Worm (Caenorhabditis elegans) whole organism, L4 larva: ENCODE measurements around the gene B0507.7.

Experiments
- F44E2.7 ChIP-seq: fragments of 200-800 bp; sonication (Bioruptor generic); IDR thresholded peaks from 2 replicates; pipeline ENCODE4 v2.1.2; 2022; ENCODE audit warnings: missing genetic modification characterization, missing compliant biosample characterization
- T20F7.1 ChIP-seq: fragments of 200-800 bp; sonication (Bioruptor generic); optimal IDR thresholded peaks from 2 replicates; lab custom pipeline; 2018; ENCODE audit warnings: mild to moderate bottlenecking, missing genetic modification characterization, missing compliant biosample characterization
- Y48G9A.11 ChIP-seq: fragments of 200-800 bp; sonication (Bioruptor generic); IDR thresholded peaks from 2 replicates; pipeline ENCODE4 v1.3.6; 2022; ENCODE audit warnings: missing genetic modification reagents, missing genetic modification characterization, missing compliant biosample characterization
- ZK337.2 ChIP-seq: fragments of 200-800 bp; sonication (Bioruptor generic); IDR thresholded peaks from 2 replicates; pipeline ENCODE4 v1.3.6; 2022; ENCODE audit warnings: missing genetic modification reagents, missing genetic modification characterization, missing compliant biosample characterization
- ZK546.5 ChIP-seq, 2 experiments: sonication (generic microtip); optimal IDR thresholded peaks; 2 replicates each; lab custom pipeline; 2017; ENCODE audit warnings: missing biosample characterization in 2 of 2, missing genetic modification characterization in 2 of 2
- aha-1 ChIP-seq: fragments of 150-350 bp; peaks from one replicate; lab custom pipeline; 2014; ENCODE audit warnings: missing biosample characterization, missing genetic modification characterization
- ama-1 ChIP-seq: fragments of 150-350 bp; optimal IDR thresholded peaks from 2 replicates; lab custom pipeline; 2014; ENCODE audit warnings: inconsistent platforms, mixed read lengths
- arid-1 ChIP-seq: fragments of 200-800 bp; sonication (Bioruptor generic); conservative IDR thresholded peaks from 2 replicates; pipeline ENCODE4 v1.3.6; 2022; ENCODE audit warnings: missing genetic modification reagents, missing genetic modification characterization, missing compliant biosample characterization
- ceh-28 ChIP-seq: fragments of 150-350 bp; optimal IDR thresholded peaks from 2 replicates; lab custom pipeline; 2014; ENCODE audit warnings: missing biosample characterization, missing genetic modification reagents, missing genetic modification characterization
- ceh-44 ChIP-seq: fragments of 200-800 bp; sonication (Bioruptor generic); IDR thresholded peaks from 2 replicates; pipeline ENCODE4 v1.3.6; 2022; ENCODE audit warnings: missing genetic modification reagents, missing genetic modification characterization, missing compliant biosample characterization
- ceh-82 ChIP-seq: sonication (generic microtip); optimal IDR thresholded peaks from 2 replicates; lab custom pipeline; 2017; ENCODE audit warnings: missing biosample characterization, missing genetic modification characterization
- daf-16 ChIP-seq, 3 experiments: sonication (generic microtip); optimal IDR thresholded peaks; 2 replicates each; lab custom pipeline; 2016 to 2017; ENCODE audit warnings: missing genetic modification characterization in 3 of 3, missing genetic modification reagents in 3 of 3, mild to moderate bottlenecking in 2 of 3, missing compliant biosample characterization in 2 of 3, missing biosample characterization in 1 of 3, moderate library complexity in 1 of 3
- daf-8 ChIP-seq: fragments of 200-800 bp; sonication (Bioruptor generic); IDR thresholded peaks from 2 replicates; pipeline ENCODE4 v1.3.6; 2022; ENCODE audit warnings: missing genetic modification characterization, missing compliant biosample characterization
- dmd-6 ChIP-seq: fragments of 200-800 bp; sonication (Bioruptor generic); IDR thresholded peaks from 2 replicates; pipeline ENCODE4 v1.3.6; 2022; ENCODE audit warnings: missing genetic modification reagents, missing genetic modification characterization, missing compliant biosample characterization
- dmd-9 ChIP-seq: fragments of 200-800 bp; sonication (Bioruptor generic); IDR thresholded peaks from 2 replicates; pipeline ENCODE4 v1.3.6; 2022; ENCODE audit warnings: missing genetic modification reagents, missing genetic modification characterization, missing compliant biosample characterization
- duxl-1 ChIP-seq: sonication (generic microtip); optimal IDR thresholded peaks from 2 replicates; lab custom pipeline; 2016; ENCODE audit warnings: mild to moderate bottlenecking, missing genetic modification characterization, moderate library complexity, missing compliant biosample characterization; ENCODE audit not compliant: poor library complexity
- dve-1 ChIP-seq: sonication (generic microtip); optimal IDR thresholded peaks from 2 replicates; lab custom pipeline; 2017; ENCODE audit warnings: antibody characterized with exemption, mild to moderate bottlenecking, missing genetic modification characterization, missing compliant biosample characterization; ENCODE audit not compliant: insufficient read depth
- fos-1 ChIP-seq: fragments of 150-350 bp; optimal IDR thresholded peaks from 2 replicates; lab custom pipeline; 2014; ENCODE audit warnings: missing biosample characterization, missing genetic modification characterization
- hif-1 ChIP-seq, 2 experiments: sonication (generic microtip); optimal IDR thresholded peaks; 2 replicates each; lab custom pipeline; 2016 to 2017; ENCODE audit warnings: missing compliant biosample characterization in 2 of 2, missing genetic modification characterization in 2 of 2, missing genetic modification reagents in 2 of 2, missing genotype in 2 of 2, mild to moderate bottlenecking in 1 of 2
- hlh-30 ChIP-seq: sonication (generic microtip); optimal IDR thresholded peaks from 2 replicates; lab custom pipeline; 2017; ENCODE audit warnings: antibody characterized with exemption, mild to moderate bottlenecking, missing genetic modification characterization, missing compliant biosample characterization; ENCODE audit not compliant: insufficient read depth
- hmg-1.1 ChIP-seq: fragments of 200-800 bp; sonication (Bioruptor generic); IDR thresholded peaks from 2 replicates; pipeline ENCODE4 v1.3.6; 2022; ENCODE audit warnings: missing genetic modification reagents, missing genetic modification characterization, missing compliant biosample characterization
- lim-7 ChIP-seq: fragments of 200-800 bp; sonication (Bioruptor generic); IDR thresholded peaks from 2 replicates; pipeline ENCODE4 v1.3.6; 2022; ENCODE audit warnings: missing genetic modification characterization, missing compliant biosample characterization
- lin-15B ChIP-seq: fragments of 150-350 bp; sonication (generic microtip); optimal IDR thresholded peaks from 3 replicates; lab custom pipeline; 2014; ENCODE audit warnings: missing biosample characterization, missing genetic modification characterization
- lin-38 ChIP-seq: fragments of 200-800 bp; sonication (Bioruptor generic); IDR thresholded peaks from 2 replicates; pipeline ENCODE4 v1.3.6; 2022; ENCODE audit warnings: missing genetic modification reagents, missing genetic modification characterization, missing compliant biosample characterization
- lir-3 ChIP-seq: sonication (generic microtip); optimal IDR thresholded peaks from 2 replicates; lab custom pipeline; 2016; ENCODE audit warnings: mild to moderate bottlenecking, missing genetic modification characterization, missing compliant biosample characterization
- madf-5 ChIP-seq, 2 experiments: fragments of 200-800 bp; sonication (Bioruptor generic); IDR thresholded peaks; 2 replicates each; pipeline ENCODE4 v1.3.6; 2022; ENCODE audit warnings: missing compliant biosample characterization in 2 of 2, missing genetic modification characterization in 2 of 2
- madf-9 ChIP-seq: fragments of 200-800 bp; sonication (Bioruptor generic); conservative IDR thresholded peaks from 2 replicates; pipeline ENCODE4 v1.3.6; 2022; ENCODE audit warnings: missing genetic modification reagents, missing genetic modification characterization, missing compliant biosample characterization
- mdl-1 ChIP-seq, 2 experiments: fragments of 150-350 bp in 1 of 2; sonication (generic microtip) in 1 of 2; optimal IDR thresholded peaks; 2 replicates each; lab custom pipeline; 2014 to 2017; ENCODE audit warnings: missing biosample characterization in 2 of 2, missing genetic modification characterization in 2 of 2
- mep-1 ChIP-seq: fragments of 150-350 bp; sonication (generic microtip); optimal IDR thresholded peaks from 3 replicates; lab custom pipeline; 2014; ENCODE audit warnings: missing biosample characterization, missing genetic modification characterization
- nhr-111 ChIP-seq: fragments of 200-800 bp; sonication (Bioruptor generic); optimal IDR thresholded peaks from 2 replicates; lab custom pipeline; 2018; ENCODE audit warnings: mild to moderate bottlenecking, missing genetic modification characterization, missing compliant biosample characterization
- nhr-25 ChIP-seq: sonication (generic microtip); optimal IDR thresholded peaks from 2 replicates; lab custom pipeline; 2017; ENCODE audit warnings: missing genetic modification characterization, mild to moderate bottlenecking, missing compliant biosample characterization, antibody characterized with exemption, moderate library complexity, borderline replicate concordance; ENCODE audit not compliant: insufficient read depth
- nhr-41 ChIP-seq: fragments of 200-800 bp; sonication (Bioruptor generic); IDR thresholded peaks from 2 replicates; pipeline ENCODE4 v1.3.6; 2022; ENCODE audit warnings: missing genetic modification reagents, missing genetic modification characterization, missing compliant biosample characterization
- nhr-42 ChIP-seq: fragments of 200-800 bp; sonication (Bioruptor generic); IDR thresholded peaks from 2 replicates; pipeline ENCODE4 v1.3.6; 2022; ENCODE audit warnings: missing genetic modification characterization, missing compliant biosample characterization
- nhr-6 ChIP-seq: fragments of 150-350 bp; optimal IDR thresholded peaks from 2 replicates; lab custom pipeline; 2014; ENCODE audit warnings: missing biosample characterization, missing genetic modification characterization
- nhr-76 ChIP-seq: fragments of 150-350 bp; optimal IDR thresholded peaks from 2 replicates; lab custom pipeline; 2014; ENCODE audit warnings: missing biosample characterization, missing genetic modification characterization
- php-3 ChIP-seq: fragments of 200-800 bp; sonication (Bioruptor generic); IDR thresholded peaks from 2 replicates; pipeline ENCODE4 v1.3.6; 2022; ENCODE audit warnings: missing genetic modification reagents, missing genetic modification characterization, missing compliant biosample characterization
- pqm-1 ChIP-seq: sonication (generic microtip); optimal IDR thresholded peaks from 2 replicates; lab custom pipeline; 2017; ENCODE audit warnings: missing biosample characterization, missing genetic modification characterization
- saeg-2 ChIP-seq: fragments of 200-800 bp; sonication (Bioruptor generic); IDR thresholded peaks from 2 replicates; pipeline ENCODE4 v1.3.6; 2022; ENCODE audit warnings: missing genetic modification reagents, missing genetic modification characterization, missing compliant biosample characterization
- sdz-12 ChIP-seq: fragments of 200-800 bp; sonication (Bioruptor generic); optimal IDR thresholded peaks from 2 replicates; lab custom pipeline; 2018; ENCODE audit warnings: mild to moderate bottlenecking, missing genetic modification characterization, missing compliant biosample characterization
- set-16 ChIP-seq: fragments of 200-800 bp; sonication (Bioruptor generic); IDR thresholded peaks from 2 replicates; pipeline ENCODE4 v1.3.6; 2022; ENCODE audit warnings: missing genetic modification reagents, missing genetic modification characterization, missing compliant biosample characterization
- snpc-1.2 ChIP-seq: fragments of 200-800 bp; sonication (Bioruptor generic); IDR thresholded peaks from 2 replicates; pipeline ENCODE4 v1.3.6; 2022; ENCODE audit warnings: missing genetic modification reagents, missing genetic modification characterization, missing compliant biosample characterization
- tra-1 ChIP-seq: fragments of 200-800 bp; sonication (Bioruptor generic); IDR thresholded peaks from 2 replicates; pipeline ENCODE4 v1.3.6; 2022; ENCODE audit warnings: missing genetic modification reagents, missing genetic modification characterization, missing compliant biosample characterization
- zfp-2 ChIP-seq: sonication (generic microtip); optimal IDR thresholded peaks from 2 replicates; lab custom pipeline; 2016; ENCODE audit warnings: mild to moderate bottlenecking, missing genetic modification characterization, missing compliant biosample characterization
- zfp-3 ChIP-seq: fragments of 200-800 bp; sonication (Bioruptor generic); conservative IDR thresholded peaks from 2 replicates; pipeline ENCODE4 v1.3.6; 2022; ENCODE audit warnings: missing genetic modification reagents, missing genetic modification characterization, missing compliant biosample characterization
- ztf-7 ChIP-seq: fragments of 150-350 bp; optimal IDR thresholded peaks from 2 replicates; lab custom pipeline; 2014; ENCODE audit warnings: missing biosample characterization, missing genetic modification characterization

Gene B0507.7

ce11 chrV:8792814-8793213, 34.3 kb upstream of the B0507.7 start:
- TF ChIP-seq Y48G9A.11 (GFP tag; lab: Robert Waterston, UW), result no peak
- TF ChIP-seq nhr-6, result no peak
- no peak for TF ChIP-seq hlh-30
- no peak for TF ChIP-seq zfp-3 (GFP tag; lab: Robert Waterston, UW)
- TF ChIP-seq tra-1 (GFP tag; lab: Robert Waterston, UW), result no peak
- no peak for TF ChIP-seq daf-8 (GFP tag; lab: Robert Waterston, UW)
- TF ChIP-seq lin-15B (tag; lab: Kevin White, UChicago), result no peak

ce11 chrV:8789345-8789744, 30.8 kb upstream of the B0507.7 start:
- no peak for TF ChIP-seq nhr-111 (GFP tag; lab: Kevin White, UChicago)
- no peak for TF ChIP-seq ZK546.5 (tag; optimal IDR thresholded peaks at IDR 0.05; lab: Kevin White, UChicago)
- TF ChIP-seq ceh-28 (tag; lab: Kevin White, UChicago), result no peak
- peak; percentile 96 for TF ChIP-seq aha-1 (tag; lab: Kevin White, UChicago)

- TF ChIP-seq hlh-30 (peak; percentile 31), ztf-7 (tag; lab: Kevin White, UChicago) (no peak), lir-3 (no peak), nhr-25 (tag; lab: Kevin White, UChicago) (no peak), ama-1 (no peak), daf-16 (GFP tag; optimal IDR thresholded peaks at IDR 0.05; lab: Kevin White, UChicago) (no peak), daf-16 (tag; optimal IDR thresholded peaks at IDR 0.05; lab: Kevin White, UChicago) (no peak), dmd-9 (no peak), aha-1 (tag; lab: Kevin White, UChicago) (peak; percentile 3)
Measured at ce11 chrV:8786245-8786644, 27.7 kb upstream of the B0507.7 start, which contains the start of gene sup-37. Gene sup-37 (plus strand): TSS chrV:8786545.

ce11 chrV:8785526-8785925, 27.0 kb upstream of the B0507.7 start:
- TF ChIP-seq F44E2.7 (GFP tag; lab: Robert Waterston, UW) (0 out of 2 replicates have a peak, but pooled peaks have one; percentile 42), mep-1 (tag; lab: Kevin White, UChicago) (peak; percentile 55), nhr-76 (tag; lab: Kevin White, UChicago) (no peak), ZK337.2 (GFP tag; lab: Robert Waterston, UW) (no peak), lim-7 (0 out of 2 replicates have a peak, but pooled peaks have one; percentile 28), nhr-42 (GFP tag; lab: Robert Waterston, UW) (no peak), snpc-1.2 (GFP tag; lab: Robert Waterston, UW) (no peak), ceh-82 (tag; lab: Kevin White, UChicago) (no peak), madf-5 (GFP tag; IDR thresholded peaks at IDR 0.05; lab: Robert Waterston, UW) (no peak), dmd-6 (GFP tag; lab: Robert Waterston, UW) (peak; percentile 18; the same call in 1 of the 2 replicates), saeg-2 (no peak), sdz-12 (GFP tag; lab: Kevin White, UChicago) (no peak), duxl-1 (tag; lab: Kevin White, UChicago) (no peak), php-3 (GFP tag; lab: Robert Waterston, UW) (0 out of 2 replicates have a peak, but pooled peaks have one; percentile 29), dve-1 (tag; lab: Kevin White, UChicago) (peak; percentile 70), hmg-1.1 (GFP tag; lab: Robert Waterston, UW) (peak; percentile 73), fos-1 (tag; lab: Kevin White, UChicago) (no peak), lin-38 (GFP tag; lab: Robert Waterston, UW) (no peak), ceh-44 (no peak), madf-9 (GFP tag; lab: Robert Waterston, UW) (0 out of 2 replicates have a peak, but pooled peaks have one; percentile 29), daf-16 (GFP tag; optimal IDR thresholded peaks at IDR 0.05; lab: Kevin White, UChicago) (no peak), daf-16 (tag; optimal IDR thresholded peaks at IDR 0.05; lab: Kevin White, UChicago) (peak; percentile 14), hlh-30 (peak; percentile 56), mdl-1 (tag; optimal IDR thresholded peaks at IDR 0.05; lab: Kevin White, UChicago) (peak in 1 of 2 experiments; percentile 25), hif-1 (tag; optimal IDR thresholded peaks at IDR 0.05; lab: Kevin White, UChicago) (peak in 1 of 2 experiments; percentile 23), T20F7.1 (GFP tag; lab: Kevin White, UChicago) (no peak), zfp-2 (tag; lab: Kevin White, UChicago) (no peak), nhr-41 (GFP tag; lab: Robert Waterston, UW) (peak; percentile 65; the same call in 1 of the 2 replicates), set-16 (GFP tag; lab: Robert Waterston, UW) (peak; percentile 95), arid-1 (no peak), pqm-1 (no peak)
